Fruit fly (Drosophila melanogaster) Kc167 (cell line): Measurements from ENCODE around the gene Uggt.

ENCODE experiments used
- Myc ChIP-seq: fragments of >200 bp; optimal IDR thresholded peaks from 2 replicates; lab custom pipeline; 2017; ENCODE audit warnings: missing external identifiers
- Sin3A ChIP-seq: fragments of >200 bp; optimal IDR thresholded peaks from 2 replicates; lab custom pipeline; 2018; ENCODE audit warnings: missing external identifiers
- psq ChIP-seq: fragments of >200 bp; optimal IDR thresholded peaks from 2 replicates; lab custom pipeline; 2017; ENCODE audit warnings: missing external identifiers

- TF ChIP-seq psq (lab: Kevin White, UChicago) = no peak
- TF ChIP-seq Myc = no peak
- TF ChIP-seq Sin3A = no peak
Measured at dm6 chr3L:18896297-18896863, 23.8 kb downstream of the Uggt start.
